Fruit fly (Drosophila melanogaster) whole organism, pupa: ENCODE results near the gene Spp.
A peak's percentile ranks its signal among the peaks of the same experiment; 100 is the strongest.

ENCODE experiments used
- CG10348 ChIP-seq: fragments of 200-800 bp; sonication (Bioruptor generic); IDR thresholded peaks from 2 replicates; pipeline ENCODE4 v1.3.6; 2022; ENCODE audit warnings: missing biosample characterization, missing genetic modification characterization
- CG17806 ChIP-seq: fragments of 200-800 bp; sonication (Bioruptor generic); optimal IDR thresholded peaks from 2 replicates; lab custom pipeline; 2018; ENCODE audit warnings: missing biosample characterization, mild to moderate bottlenecking, missing genetic modification characterization, moderate library complexity
- CG32121 ChIP-seq: fragments of 200-800 bp; sonication (Bioruptor generic); IDR thresholded peaks from 2 replicates; pipeline ENCODE4 v1.3.6; 2022; ENCODE audit warnings: missing biosample characterization, missing genetic modification characterization
- CG34367 ChIP-seq: fragments of 200-800 bp; sonication (Bioruptor generic); optimal IDR thresholded peaks from 2 replicates; lab custom pipeline; 2018; ENCODE audit warnings: missing biosample characterization, mild to moderate bottlenecking, missing genetic modification characterization
- CG4496 ChIP-seq: fragments of 200-800 bp; sonication (Bioruptor generic); IDR thresholded peaks from 3 replicates; pipeline ENCODE4 v1.3.6; 2022; ENCODE audit warnings: missing biosample characterization, missing genetic modification characterization
- CG8301 ChIP-seq: fragments of 200-800 bp; sonication (Bioruptor generic); optimal IDR thresholded peaks from 2 replicates; lab custom pipeline; 2018; ENCODE audit warnings: missing biosample characterization, mild to moderate bottlenecking, missing genetic modification characterization
- D1 ChIP-seq: fragments of 200-800 bp; sonication (Bioruptor generic); optimal IDR thresholded peaks from 2 replicates; lab custom pipeline; 2018; ENCODE audit warnings: missing biosample characterization, mild to moderate bottlenecking, missing genetic modification characterization, moderate library complexity
- EcR ChIP-seq: fragments of 200-800 bp; sonication (Bioruptor generic); optimal IDR thresholded peaks from 3 replicates; lab custom pipeline; 2019; ENCODE audit warnings: missing biosample characterization, missing genetic modification characterization, mild to moderate bottlenecking, moderate library complexity, missing genetic modification reagents
- Pif1B ChIP-seq: fragments of 200-800 bp; sonication (Bioruptor generic); optimal IDR thresholded peaks from 3 replicates; lab custom pipeline; 2016; ENCODE audit warnings: missing biosample characterization, missing genetic modification characterization
- fd96Ca ChIP-seq: fragments of 200-800 bp; sonication (Bioruptor generic); IDR thresholded peaks from 3 replicates; pipeline ENCODE4 v1.3.6; 2022; ENCODE audit warnings: missing biosample characterization, missing genetic modification characterization
- rn ChIP-seq: fragments of 200-800 bp; sonication (Bioruptor generic); IDR thresholded peaks from 2 replicates; pipeline ENCODE4 v1.3.6; 2022; ENCODE audit warnings: missing biosample characterization, missing genetic modification characterization

- TF ChIP-seq CG4496 (GFP tag; lab: Robert Waterston, UW) (peak; percentile 79), CG17806 (tag; lab: Kevin White, UChicago) (no peak), Pif1B (GFP tag; lab: Kevin White, UChicago) (peak; percentile 22), CG10348 (GFP tag; lab: Robert Waterston, UW) (no peak), CG8301 (tag; lab: Kevin White, UChicago) (peak; percentile 13), CG32121 (GFP tag; lab: Robert Waterston, UW) (peak; percentile 70), CG34367 (no peak), fd96Ca (GFP tag; lab: Robert Waterston, UW) (peak; percentile 64; the same call in 2 of the 3 replicates), rn (GFP tag; lab: Robert Waterston, UW) (no peak), D1 (no peak), EcR (GFP tag; lab: Kevin White, UChicago) (peak; percentile 79)
Observed at dm6 chr2L:552432-552929, 8.0 kb upstream of the Spp start, which contains the start of gene Ets21C.
